Worm (Caenorhabditis elegans): Measurements from ENCODE around the gene F44E5.4.
A peak's percentile ranks its signal among the peaks of the same experiment; 100 is the strongest.

- TF ChIP-seq bed-1 (GFP tag; IDR thresholded peaks at IDR 0.05) (no peak), snpc-4 (GFP tag; optimal IDR thresholded peaks at IDR 0.05) (no peak), snpc-4 (tag; optimal IDR thresholded peaks at IDR 0.05) (peak in 1 of 4 experiments; percentile 1), sea-2 (GFP tag; IDR thresholded peaks at IDR 0.05) (no peak), nhr-90 (tag; optimal IDR thresholded peaks at IDR 0.05) (no peak), chd-7 (tag; optimal IDR thresholded peaks at IDR 0.05) (no peak), rcor-1 (GFP tag; IDR thresholded peaks at IDR 0.05) (no peak), tbx-9 (tag; optimal IDR thresholded peaks at IDR 0.05; ENCODE audit: borderline replicate concordance) (no peak), ceh-40 (GFP tag; IDR thresholded peaks at IDR 0.05) (no peak), F37B4.10 (GFP tag; IDR thresholded peaks at IDR 0.05) (no peak), dpl-1 (GFP tag; optimal IDR thresholded peaks at IDR 0.05) (peak; percentile 74), F22D6.2 (tag; optimal IDR thresholded peaks at IDR 0.05) (no peak), nfyb-1 (GFP tag; IDR thresholded peaks at IDR 0.05) (no peak), unc-62 (GFP tag; optimal IDR thresholded peaks at IDR 0.05) (no peak)
Observed at ce11 chrII:11726470-11727106, 32.5 kb downstream of the F44E5.4 start, which contains the start of gene F13D12.5.

Measured in whole organism, young adult.